Fruit fly (Drosophila melanogaster): ENCODE results near the gene ND-75.

ND-75 gene

dm6 chrX:8243966-8244895, 7.3 kb downstream of the ND-75 start, which contains the start of gene sni (continued):
- TF ChIP-seq CG6813 (GFP tag; optimal IDR thresholded peaks at IDR 0.05) (no peak), gfzf (GFP tag; optimal IDR thresholded peaks at IDR 0.05) (peak; percentile 24), CG15011 (GFP tag; optimal IDR thresholded peaks at IDR 0.05) (no peak), lmd (GFP tag; IDR thresholded peaks at IDR 0.05) (peak; percentile 15; the same call in 1 of the 2 replicates), Hr39 (optimal IDR thresholded peaks at IDR 0.05) (no peak), CG15269 (tag; optimal IDR thresholded peaks at IDR 0.05) (no peak), HLH4C (GFP tag; IDR thresholded peaks at IDR 0.05; ENCODE audit: partially characterized antibody) (peak; percentile 67), phol (tag; optimal IDR thresholded peaks at IDR 0.05) (peak; percentile 11), Pdp1 (GFP tag; optimal IDR thresholded peaks at IDR 0.05) (peak in 1 of 2 experiments; percentile 80), CG15514 (GFP tag; optimal IDR thresholded peaks at IDR 0.05) (peak; percentile 45), zf30C (GFP tag; optimal IDR thresholded peaks at IDR 0.05) (no peak), CG15601 (tag; optimal IDR thresholded peaks at IDR 0.05) (no peak), grau (tag; optimal IDR thresholded peaks at IDR 0.05) (peak; percentile 18), CG12744 (GFP tag; optimal IDR thresholded peaks at IDR 0.05) (no peak), CG42726 (GFP tag; IDR thresholded peaks at IDR 0.05; ENCODE audit: partially characterized antibody) (no peak), grn (GFP tag; optimal IDR thresholded peaks at IDR 0.05) (peak; percentile 6), CG12659 (GFP tag; optimal IDR thresholded peaks at IDR 0.05) (no peak), Aef1 (GFP tag; IDR thresholded peaks at IDR 0.05) (no peak), CG33213 (GFP tag; optimal IDR thresholded peaks at IDR 0.05) (no peak), ATbp (GFP tag; optimal IDR thresholded peaks at IDR 0.05) (no peak), CG4707 (GFP tag; optimal IDR thresholded peaks at IDR 0.05) (no peak), schlank (tag; optimal IDR thresholded peaks at IDR 0.05) (no peak), her (GFP tag; optimal IDR thresholded peaks at IDR 0.05) (peak; percentile 52), Fer3 (tag; optimal IDR thresholded peaks at IDR 0.05) (no peak), CrebB (tag; optimal IDR thresholded peaks at IDR 0.05) (no peak), Myb (GFP tag; optimal IDR thresholded peaks at IDR 0.05) (no peak), hkb (optimal IDR thresholded peaks at IDR 0.05) (no peak), hkb (GFP tag; IDR thresholded peaks at IDR 0.05) (0 out of 2 replicates have a peak, but pooled peaks have one; percentile 36), CG2120 (GFP tag; optimal IDR thresholded peaks at IDR 0.05) (peak; percentile 43), mam (GFP tag; optimal IDR thresholded peaks at IDR 0.05) (peak; percentile 13), ham (GFP tag; IDR thresholded peaks at IDR 0.05) (no peak), luna (GFP tag; optimal IDR thresholded peaks at IDR 0.05) (no peak), prd (optimal IDR thresholded peaks at IDR 0.05) (no peak), prd (GFP tag; IDR thresholded peaks at IDR 0.05) (no peak), Six4 (GFP tag; optimal IDR thresholded peaks at IDR 0.05) (no peak), CG2712 (tag; optimal IDR thresholded peaks at IDR 0.05) (peak; percentile 11), CG2875 (GFP tag; optimal IDR thresholded peaks at IDR 0.05) (no peak), HLH3B (GFP tag; IDR thresholded peaks at IDR 0.05) (no peak), CG12071 (GFP tag; optimal IDR thresholded peaks at IDR 0.05) (no peak), da (GFP tag; optimal IDR thresholded peaks at IDR 0.05) (no peak), CG14860 (GFP tag; IDR thresholded peaks at IDR 0.05; ENCODE audit: partially characterized antibody) (peak; percentile 57; the same call in 2 of the 3 replicates), gem (tag; optimal IDR thresholded peaks at IDR 0.05) (no peak), wdn (GFP tag; IDR thresholded peaks at IDR 0.05) (no peak), CG18599 (GFP tag; optimal IDR thresholded peaks at IDR 0.05) (peak; percentile 14), hb (GFP tag; IDR thresholded peaks at IDR 0.05; ENCODE audit: partially characterized antibody) (no peak), CG7963 (GFP tag; IDR thresholded peaks at IDR 0.05; ENCODE audit: partially characterized antibody) (0 out of 3 replicates have a peak, but pooled peaks have one; percentile 44), tap (tag; optimal IDR thresholded peaks at IDR 0.05) (no peak), Dref (GFP tag; IDR thresholded peaks at IDR 0.05) (peak; percentile 46)
